Fruit fly (Drosophila melanogaster): ENCODE results near the gene CG14020.

CG14020 gene

dm6 chr2L:5499458-5499857 is 18.1 kb upstream of the CG14020 start:
- TF ChIP-seq CG17801 (GFP tag; optimal IDR thresholded peaks at IDR 0.05; ENCODE audit: partially characterized antibody) = no peak

DNA sequence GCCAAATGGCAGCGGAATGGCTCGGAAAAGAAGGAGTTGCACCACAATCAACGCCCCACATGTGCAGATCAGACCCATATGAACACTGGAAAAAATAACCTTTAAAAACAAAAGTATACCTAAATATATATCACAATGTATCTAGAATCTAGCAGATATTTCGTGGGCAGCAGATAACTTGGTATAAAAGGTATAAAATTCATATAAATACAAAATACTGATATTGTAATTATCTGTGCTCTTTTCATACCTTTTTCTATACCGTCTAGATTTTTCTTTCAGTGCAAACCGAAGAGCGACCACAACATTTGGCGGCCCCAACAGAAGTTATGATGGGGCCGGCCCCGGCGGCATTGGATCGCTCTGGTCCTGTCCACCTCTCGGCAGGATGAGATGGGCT is 16.2 kb upstream of the CG14020 start:
- no peak for TF ChIP-seq CG17801 (GFP tag; optimal IDR thresholded peaks at IDR 0.05; ENCODE audit: partially characterized antibody)

DNA sequence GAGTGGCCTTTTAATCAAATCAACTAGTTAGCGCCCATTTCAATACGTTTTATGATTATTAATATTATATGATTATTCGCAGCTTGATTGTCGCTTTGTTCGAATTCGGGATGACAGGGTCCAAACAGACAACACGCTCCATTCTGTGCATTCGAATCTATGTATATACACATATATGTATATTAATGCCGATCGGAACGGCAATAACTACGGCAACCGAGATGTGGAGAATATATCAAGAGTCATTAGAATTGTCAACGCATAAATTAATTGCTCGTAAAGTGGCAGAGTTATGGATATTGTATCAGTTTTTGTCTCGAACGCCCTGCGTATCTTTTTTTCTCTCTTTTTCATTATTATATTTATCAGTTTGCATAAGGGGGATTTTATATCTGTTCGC is 14.7 kb upstream of the CG14020 start:
- TF ChIP-seq CG17801 (GFP tag; optimal IDR thresholded peaks at IDR 0.05; ENCODE audit: partially characterized antibody) = no peak

DNA sequence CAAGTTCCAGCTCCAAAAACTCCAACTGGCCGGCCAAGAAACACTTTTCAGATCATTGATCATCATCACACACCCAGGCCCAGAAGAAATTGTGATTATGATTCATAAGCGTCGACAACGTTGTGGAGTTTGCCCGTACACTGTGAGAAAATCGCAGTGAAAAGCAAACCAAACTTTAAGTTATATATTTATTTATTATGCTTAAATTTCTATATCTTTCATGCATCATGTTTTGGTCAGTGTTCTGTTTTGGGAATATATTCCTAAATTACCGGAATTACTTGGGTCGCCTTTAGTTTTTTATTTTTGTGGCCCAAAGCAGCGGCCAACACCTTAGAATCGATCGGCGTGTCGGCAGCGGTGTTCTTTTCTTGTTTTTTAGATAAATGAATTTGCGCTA is 12.4 kb upstream of the CG14020 start:
- no peak for TF ChIP-seq CG17801 (GFP tag; optimal IDR thresholded peaks at IDR 0.05; ENCODE audit: partially characterized antibody)

DNA sequence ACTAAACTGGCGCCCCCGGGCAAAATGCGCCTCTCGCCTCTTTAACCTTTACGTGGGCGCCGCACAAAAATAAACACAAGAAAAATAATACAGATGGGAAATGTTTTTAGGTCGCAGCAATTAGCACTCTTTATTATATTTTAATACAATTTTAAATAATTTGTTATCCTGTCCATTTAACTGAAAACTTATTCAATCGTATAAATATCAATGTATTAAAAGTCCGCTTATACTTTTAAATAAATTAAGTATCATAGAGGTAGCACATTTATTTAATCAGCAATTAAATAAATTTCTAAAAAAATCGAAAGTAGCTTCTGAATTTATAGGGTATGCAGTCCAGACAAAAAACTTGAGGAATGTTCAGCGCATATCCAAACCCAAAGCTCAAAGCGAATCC is 10.5 kb upstream of the CG14020 start:
- TF ChIP-seq CG17801 (GFP tag; optimal IDR thresholded peaks at IDR 0.05; ENCODE audit: partially characterized antibody) = no peak

DNA sequence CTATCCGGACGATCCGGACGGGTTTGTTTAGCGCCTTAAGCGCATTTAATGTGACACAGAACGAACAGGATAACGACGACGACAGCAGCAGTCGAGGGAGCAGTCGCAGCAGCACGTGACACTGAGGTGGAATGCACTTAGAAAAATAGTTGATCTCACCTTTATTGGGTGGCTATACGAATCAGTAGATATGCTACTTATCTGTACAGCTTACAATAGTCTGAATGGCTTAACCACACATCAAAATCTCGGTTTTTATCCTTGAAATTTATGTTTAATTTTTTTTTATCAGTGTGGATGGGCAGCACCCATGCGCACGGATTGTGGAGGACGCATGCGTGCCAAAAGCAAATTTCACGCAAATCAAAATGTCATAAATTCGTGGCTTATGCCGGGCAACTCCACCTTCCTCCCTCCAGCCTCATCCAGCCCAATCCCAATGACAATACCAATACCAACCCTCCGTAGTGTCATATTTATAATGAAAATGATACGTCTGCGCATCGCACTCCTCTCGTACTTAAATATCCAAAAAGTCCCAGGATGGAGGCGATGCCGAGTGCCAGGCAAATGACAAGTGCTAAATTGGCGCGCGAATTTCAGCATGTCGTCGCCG is 9.6 kb upstream of the CG14020 start:
- no peak for TF ChIP-seq CG17801 (GFP tag; optimal IDR thresholded peaks at IDR 0.05; ENCODE audit: partially characterized antibody)

DNA sequence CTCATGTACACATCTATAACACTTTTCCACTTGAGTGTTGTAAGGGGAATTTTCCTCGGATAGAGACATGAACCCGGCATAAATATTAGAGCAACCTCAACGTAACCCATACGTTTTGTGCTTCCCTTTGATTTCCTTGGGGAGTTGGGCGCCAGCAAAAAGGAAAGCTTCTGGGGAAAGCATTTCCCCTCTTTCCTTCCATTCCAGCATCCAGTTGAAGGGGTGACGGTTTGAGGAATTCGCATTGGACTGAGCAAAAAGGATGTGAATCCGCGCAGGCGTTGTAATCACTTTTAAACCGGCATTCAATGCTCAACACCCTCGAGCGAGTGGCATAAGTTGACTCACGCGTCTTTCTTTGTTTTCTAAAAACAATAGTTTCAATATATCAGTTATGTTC is 2.6 kb upstream of the CG14020 start:
- no peak for TF ChIP-seq CG17801 (GFP tag; optimal IDR thresholded peaks at IDR 0.05; ENCODE audit: partially characterized antibody)

DNA sequence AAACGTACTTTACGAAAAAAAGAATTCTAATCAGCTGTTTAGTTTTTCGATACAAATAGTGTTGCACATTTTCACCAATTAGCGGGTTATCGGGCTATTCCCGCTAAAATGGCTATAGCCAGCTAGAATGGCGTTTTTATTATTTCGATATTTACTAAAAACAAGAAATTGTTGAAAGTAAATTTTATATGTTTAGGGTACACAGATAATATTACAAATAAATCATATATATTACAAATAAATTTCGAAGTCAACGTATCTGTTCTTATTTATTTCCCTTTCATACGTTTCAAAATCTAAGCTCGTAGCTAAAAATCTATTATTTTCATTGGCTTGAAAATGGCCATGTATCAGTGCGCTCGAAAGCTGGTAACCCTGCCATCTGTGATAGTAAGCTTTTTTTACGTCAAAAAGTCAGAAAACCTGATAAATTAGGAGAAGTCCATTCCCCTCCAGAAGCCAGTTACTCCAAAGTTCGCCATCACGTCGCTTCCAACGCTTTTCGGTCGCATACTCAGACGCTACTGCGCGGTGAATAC is 2.4 kb downstream of the CG14020 start, which contains the start of the genes CG7382 and cl:
TSS of gene CG7382 (minus strand) at position 51 of the 539 bp plus-strand sequence.
TSS of gene cl (plus strand) at position 290 of the 539 bp plus-strand sequence.
- TF ChIP-seq CG17801 (GFP tag; optimal IDR thresholded peaks at IDR 0.05; ENCODE audit: partially characterized antibody) = no peak

DNA sequence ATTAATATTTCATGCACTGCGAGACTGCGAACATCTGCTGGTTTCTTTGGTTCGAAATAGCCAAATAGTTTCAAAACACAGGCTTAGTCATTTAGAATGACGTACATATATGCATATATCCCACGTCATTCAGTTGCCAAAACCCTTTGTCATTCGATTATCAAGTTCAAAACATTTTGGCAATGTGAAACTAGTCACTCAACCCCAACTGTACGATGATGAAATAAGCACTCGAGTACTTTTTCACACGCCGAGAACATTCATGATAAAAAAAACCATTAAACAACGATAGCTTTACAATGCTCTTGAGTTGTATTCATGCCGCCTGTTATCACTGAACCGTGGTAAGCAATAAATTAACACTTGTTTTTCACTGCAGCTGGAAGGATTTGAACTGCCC is 3.2 kb downstream of the CG14020 start:
- no peak for TF ChIP-seq CG17801 (GFP tag; optimal IDR thresholded peaks at IDR 0.05; ENCODE audit: partially characterized antibody)

DNA sequence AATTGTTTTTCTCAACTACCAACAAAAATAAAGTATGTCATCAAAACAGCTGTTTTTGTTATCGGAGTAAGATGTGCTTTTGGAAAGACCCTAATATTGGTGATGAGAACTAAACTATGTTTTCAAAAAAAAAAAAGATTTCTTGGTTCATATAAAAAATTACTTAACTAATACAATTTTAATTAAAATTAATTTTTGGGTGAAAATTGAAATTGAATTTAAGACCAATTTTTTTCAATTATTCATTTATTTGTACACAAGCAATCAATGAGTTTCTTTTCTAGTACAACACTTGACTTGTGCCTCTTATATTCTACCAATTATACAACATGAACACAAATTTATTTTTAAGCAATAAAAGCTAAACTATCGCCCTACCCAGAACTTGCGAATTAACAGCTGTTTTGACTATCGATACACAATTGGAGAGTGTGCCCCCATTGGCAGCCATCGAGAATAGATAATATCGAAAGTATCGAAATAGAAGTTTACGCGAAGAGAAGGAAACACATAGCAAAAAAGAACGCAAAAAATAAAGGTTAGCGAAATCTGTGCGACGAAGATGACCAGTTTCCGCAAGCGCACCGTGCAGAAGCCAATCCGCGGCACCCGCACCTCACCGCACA is 6.4 kb downstream of the CG14020 start, which contains the start of the genes Vps52 and Elp4:
TSS of gene Vps52 (minus strand) at position 51 of the 626 bp plus-strand sequence.
TSS of gene Elp4 (plus strand) at position 292 of the 626 bp plus-strand sequence.
- TF ChIP-seq CG17801 (GFP tag; optimal IDR thresholded peaks at IDR 0.05; ENCODE audit: partially characterized antibody) = peak; percentile 51

DNA sequence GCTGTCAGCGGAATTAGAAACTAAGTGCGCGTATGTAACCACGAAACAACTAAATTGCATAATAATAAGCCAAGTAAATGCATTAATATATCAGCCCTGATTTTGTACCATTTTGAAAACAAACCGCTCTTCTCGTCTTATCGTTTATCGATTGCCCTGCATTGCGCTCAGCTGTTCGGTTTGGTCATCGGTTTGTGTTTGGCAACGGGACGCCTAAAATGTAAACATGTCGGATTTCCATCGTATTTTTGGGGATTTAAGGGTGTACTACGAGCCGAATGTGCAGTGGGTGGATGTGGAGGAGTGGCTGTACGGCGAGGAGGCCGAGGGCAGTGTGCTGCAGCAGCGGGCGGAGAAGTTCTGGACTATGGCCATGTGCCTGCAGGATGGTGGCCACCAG is 8.2 kb downstream of the CG14020 start, which contains the start of gene Cap-D3:
TSS of gene Cap-D3 (plus strand) at position 183 of the 400 bp plus-strand sequence.
- no peak for TF ChIP-seq CG17801 (GFP tag; optimal IDR thresholded peaks at IDR 0.05; ENCODE audit: partially characterized antibody)

DNA sequence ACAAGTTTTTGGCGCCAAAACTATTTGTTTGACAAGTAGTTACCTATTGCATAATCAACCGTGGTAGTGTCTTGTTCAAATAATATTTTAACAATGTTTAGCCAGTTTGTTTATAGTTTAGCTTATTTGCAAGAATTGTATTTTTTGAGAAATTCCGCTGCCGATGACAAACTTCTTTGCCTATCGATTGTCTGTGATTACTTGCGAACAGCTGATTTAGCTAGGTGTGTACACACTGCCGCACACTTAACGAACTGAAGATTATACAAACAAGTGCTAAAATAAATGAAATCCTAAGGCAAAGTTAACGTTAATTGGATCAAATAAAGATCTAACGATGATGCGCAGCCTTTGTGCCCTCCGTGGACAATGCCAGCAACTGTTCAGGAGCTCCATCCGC is 9.2 kb downstream of the CG14020 start, which contains the start of gene Cox11:
TSS of gene Cox11 (plus strand) at position 220 of the 400 bp plus-strand sequence.
- no peak for TF ChIP-seq CG17801 (GFP tag; optimal IDR thresholded peaks at IDR 0.05; ENCODE audit: partially characterized antibody)

- no peak for TF ChIP-seq CG17801 (GFP tag; optimal IDR thresholded peaks at IDR 0.05; ENCODE audit: partially characterized antibody)
These were observed 10.3 kb downstream of the CG14020 start, which contains the start of gene CG31915 for dm6 chr2L:5527861-5528260. Gene CG31915, plus strand, starts transcription at chr2L:5528123.

dm6 chr2L:5532061-5532460 is 14.5 kb downstream of the CG14020 start, which contains the start of gene Coq6:
Gene Coq6, minus strand, starts transcription at chr2L:5532223.
- no peak for TF ChIP-seq CG17801 (GFP tag; optimal IDR thresholded peaks at IDR 0.05; ENCODE audit: partially characterized antibody)

DNA sequence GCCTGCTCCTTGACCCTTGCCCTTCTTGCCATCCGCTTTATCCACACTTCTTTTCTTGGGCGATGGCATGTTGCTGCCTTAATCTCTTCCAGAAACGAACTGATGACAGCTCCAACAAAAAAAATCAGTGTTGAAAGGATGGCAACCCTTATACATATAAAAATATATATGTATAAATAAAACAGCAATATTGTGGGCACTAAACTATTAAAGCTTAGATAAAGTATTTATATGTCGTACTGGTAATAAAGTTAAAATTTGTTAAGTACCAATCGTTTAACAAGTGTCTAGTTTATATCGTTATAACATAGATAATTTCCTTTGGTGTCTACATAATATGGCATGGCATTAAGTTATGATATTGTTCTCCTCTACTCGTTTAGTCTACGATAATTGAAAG is 19.1 kb downstream of the CG14020 start, which contains the start of gene tomb:
TSS of gene tomb (minus strand) at position 101 of the 400 bp plus-strand sequence.
- TF ChIP-seq CG17801 (GFP tag; optimal IDR thresholded peaks at IDR 0.05; ENCODE audit: partially characterized antibody) = no peak

- no peak for TF ChIP-seq CG17801 (GFP tag; optimal IDR thresholded peaks at IDR 0.05; ENCODE audit: partially characterized antibody)
These were observed 19.5 kb downstream of the CG14020 start for dm6 chr2L:5537063-5537462.

Measured in ovary, adult (tissue).